Worm (Caenorhabditis elegans): ENCODE data around the gene srd-70.

DNA sequence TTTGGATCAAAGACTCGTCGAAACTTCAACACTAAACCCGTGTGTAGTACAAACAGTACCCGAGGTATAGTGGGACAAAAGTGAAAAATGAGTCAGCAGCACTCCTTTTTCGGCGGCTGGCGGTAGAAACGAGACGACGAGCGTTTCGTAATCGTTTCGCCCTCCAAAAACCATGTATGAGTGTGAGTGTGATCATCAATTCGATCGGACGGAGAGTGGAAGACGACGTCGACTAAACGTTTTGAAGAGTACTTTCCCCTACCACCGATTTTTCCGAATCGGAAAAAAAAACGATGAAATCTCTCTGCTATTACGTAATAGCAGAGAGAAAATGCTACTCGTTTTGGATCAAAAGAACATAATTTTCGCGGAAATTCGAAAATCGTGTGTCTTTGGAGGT is 38.5 kb upstream of the srd-70 start:
- TF ChIP-seq scrt-1 (GFP tag; IDR thresholded peaks at IDR 0.05) = no peak
- TF ChIP-seq ama-1 (optimal IDR thresholded peaks at IDR 0.05) = no peak
- TF ChIP-seq hmbx-1 (tag; optimal IDR thresholded peaks at IDR 0.05) = no peak
- no peak for TF ChIP-seq tbx-37 (GFP tag; conservative IDR thresholded peaks at IDR 0.05)
- TF ChIP-seq aly-1 (tag; optimal IDR thresholded peaks at IDR 0.05) = no peak
- no peak for TF ChIP-seq hnd-1 (tag; optimal IDR thresholded peaks at IDR 0.05)
- no peak for TF ChIP-seq flt-1 (GFP tag; IDR thresholded peaks at IDR 0.05)
- no peak for TF ChIP-seq F13C5.2 (tag; optimal IDR thresholded peaks at IDR 0.05)
- no peak for TF ChIP-seq ets-7 (tag; optimal IDR thresholded peaks at IDR 0.05)
- no peak for TF ChIP-seq B0310.2 (tag; optimal IDR thresholded peaks at IDR 0.05)
- TF ChIP-seq sea-1 (GFP tag; conservative IDR thresholded peaks at IDR 0.05) = no peak
- no peak for TF ChIP-seq tbx-11 (GFP tag; IDR thresholded peaks at IDR 0.05)
